Fruit fly (Drosophila melanogaster): ENCODE measurements around the gene CG15594.

CG15594 gene

DNA sequence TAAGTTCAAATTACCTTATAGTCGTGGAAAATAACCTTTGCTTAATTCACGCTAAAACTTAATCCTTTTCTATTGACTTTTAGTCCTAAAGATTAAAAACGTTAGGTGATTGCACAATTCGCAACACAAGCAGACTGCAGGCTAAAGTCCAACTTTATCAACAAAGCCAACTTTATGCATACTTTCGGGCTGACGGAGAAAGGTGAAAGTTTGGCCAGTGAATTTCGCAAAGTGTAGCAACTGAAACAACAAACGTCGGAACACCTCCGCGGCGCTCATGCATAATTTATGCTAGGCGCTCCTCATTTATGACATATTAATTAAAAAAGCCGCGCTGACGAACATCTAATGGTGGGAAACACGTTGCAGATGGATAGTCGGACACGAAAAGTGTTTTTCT lies 17.5 kb upstream of the CG15594 start:
- no peak for TF ChIP-seq pan (optimal IDR thresholded peaks at IDR 0.05)
- TF ChIP-seq usp (GFP tag; optimal IDR thresholded peaks at IDR 0.05): no peak
- TF ChIP-seq EcR (GFP tag; optimal IDR thresholded peaks at IDR 0.05): no peak
- TF ChIP-seq psq (optimal IDR thresholded peaks at IDR 0.05): no peak
- TF ChIP-seq Dll (optimal IDR thresholded peaks at IDR 0.05): no peak
- no peak for TF ChIP-seq CG8478 (optimal IDR thresholded peaks at IDR 0.05)

DNA sequence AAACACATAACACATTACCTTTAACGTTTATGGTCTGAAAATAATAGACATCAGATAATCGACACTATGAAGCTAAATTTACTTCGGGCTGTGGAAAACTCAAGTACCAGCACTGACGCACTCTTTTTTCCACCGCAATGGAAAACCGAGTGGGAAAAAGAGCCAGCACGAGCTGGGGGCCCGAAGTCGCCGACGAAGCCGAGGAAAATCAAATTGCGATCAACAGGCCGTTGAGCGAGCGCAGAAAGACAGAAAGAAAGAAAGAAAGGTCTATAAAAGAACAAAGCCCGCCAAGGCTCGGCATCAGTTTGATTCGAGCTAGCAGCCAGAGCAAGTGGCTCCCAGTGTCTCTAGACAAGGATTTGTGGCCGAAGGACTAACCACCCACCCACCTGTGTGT lies 9.3 kb upstream of the CG15594 start, which contains the start of gene Osi12:
Gene Osi12, plus strand, starts transcription at position 301 of the 400 bp plus-strand sequence.
- TF ChIP-seq Dll (optimal IDR thresholded peaks at IDR 0.05): no peak
- TF ChIP-seq CG8478 (optimal IDR thresholded peaks at IDR 0.05): no peak
- TF ChIP-seq psq (optimal IDR thresholded peaks at IDR 0.05): no peak
- TF ChIP-seq usp (GFP tag; optimal IDR thresholded peaks at IDR 0.05): no peak
- TF ChIP-seq pan (optimal IDR thresholded peaks at IDR 0.05): no peak
- TF ChIP-seq EcR (GFP tag; optimal IDR thresholded peaks at IDR 0.05): no peak

dm6 chr3R:6285100-6285499 lies 2.4 kb upstream of the CG15594 start, which contains the start of gene CG15597:
Gene CG15597 (minus strand): TSS chr3R:6285200.
- TF ChIP-seq Dll (optimal IDR thresholded peaks at IDR 0.05) (no peak), EcR (GFP tag; optimal IDR thresholded peaks at IDR 0.05) (no peak), usp (GFP tag; optimal IDR thresholded peaks at IDR 0.05) (no peak), CG8478 (optimal IDR thresholded peaks at IDR 0.05) (no peak), pan (optimal IDR thresholded peaks at IDR 0.05) (no peak), psq (optimal IDR thresholded peaks at IDR 0.05) (no peak)

- TF ChIP-seq psq (optimal IDR thresholded peaks at IDR 0.05): no peak
- no peak for TF ChIP-seq CG8478 (optimal IDR thresholded peaks at IDR 0.05)
- no peak for TF ChIP-seq usp (GFP tag; optimal IDR thresholded peaks at IDR 0.05)
- no peak for TF ChIP-seq pan (optimal IDR thresholded peaks at IDR 0.05)
- no peak for TF ChIP-seq Dll (optimal IDR thresholded peaks at IDR 0.05)
- TF ChIP-seq EcR (GFP tag; optimal IDR thresholded peaks at IDR 0.05): no peak
Observed at dm6 chr3R:6290289-6290688, 2.8 kb downstream of the CG15594 start.

dm6 chr3R:6291437-6291836 lies 3.9 kb downstream of the CG15594 start, which contains the start of gene Osi13:
Gene Osi13 (plus strand): TSS chr3R:6291737.
- TF ChIP-seq psq (optimal IDR thresholded peaks at IDR 0.05) (no peak), pan (optimal IDR thresholded peaks at IDR 0.05) (no peak), usp (GFP tag; optimal IDR thresholded peaks at IDR 0.05) (no peak), CG8478 (optimal IDR thresholded peaks at IDR 0.05) (no peak), EcR (GFP tag; optimal IDR thresholded peaks at IDR 0.05) (no peak), Dll (optimal IDR thresholded peaks at IDR 0.05) (no peak)

- TF ChIP-seq EcR (GFP tag; optimal IDR thresholded peaks at IDR 0.05): no peak
- no peak for TF ChIP-seq psq (optimal IDR thresholded peaks at IDR 0.05)
Observed at dm6 chr3R:6294046-6294445, 6.5 kb downstream of the CG15594 start.

dm6 chr3R:6297164-6297563 lies 9.6 kb downstream of the CG15594 start:
- TF ChIP-seq EcR (GFP tag; optimal IDR thresholded peaks at IDR 0.05) (no peak), Dll (optimal IDR thresholded peaks at IDR 0.05) (no peak), pan (optimal IDR thresholded peaks at IDR 0.05) (no peak), usp (GFP tag; optimal IDR thresholded peaks at IDR 0.05) (no peak), CG8478 (optimal IDR thresholded peaks at IDR 0.05) (no peak), psq (optimal IDR thresholded peaks at IDR 0.05) (no peak)

DNA sequence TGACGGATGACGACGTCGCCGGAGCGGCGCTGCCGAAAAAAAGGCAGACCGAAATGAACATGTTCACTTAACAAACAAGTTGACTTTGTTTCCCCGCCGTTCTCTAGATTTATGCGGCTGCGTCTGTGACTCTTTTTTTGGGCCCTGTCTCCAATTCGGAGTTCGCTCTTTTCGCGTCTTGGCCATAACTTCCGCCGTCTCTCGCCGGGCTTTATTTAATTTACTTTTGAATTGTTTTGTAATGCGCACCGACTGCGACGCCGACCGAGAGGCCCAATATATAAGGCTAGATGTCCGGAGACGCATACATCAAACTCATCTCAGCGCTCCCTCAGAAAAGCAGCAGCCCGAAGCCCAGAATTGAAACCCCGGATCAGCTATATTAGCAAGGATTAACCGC lies 11.3 kb downstream of the CG15594 start, which contains the start of gene Osi14:
Gene Osi14, plus strand, starts transcription at position 301 of the 400 bp plus-strand sequence.
- TF ChIP-seq usp (GFP tag; optimal IDR thresholded peaks at IDR 0.05): no peak

DNA sequence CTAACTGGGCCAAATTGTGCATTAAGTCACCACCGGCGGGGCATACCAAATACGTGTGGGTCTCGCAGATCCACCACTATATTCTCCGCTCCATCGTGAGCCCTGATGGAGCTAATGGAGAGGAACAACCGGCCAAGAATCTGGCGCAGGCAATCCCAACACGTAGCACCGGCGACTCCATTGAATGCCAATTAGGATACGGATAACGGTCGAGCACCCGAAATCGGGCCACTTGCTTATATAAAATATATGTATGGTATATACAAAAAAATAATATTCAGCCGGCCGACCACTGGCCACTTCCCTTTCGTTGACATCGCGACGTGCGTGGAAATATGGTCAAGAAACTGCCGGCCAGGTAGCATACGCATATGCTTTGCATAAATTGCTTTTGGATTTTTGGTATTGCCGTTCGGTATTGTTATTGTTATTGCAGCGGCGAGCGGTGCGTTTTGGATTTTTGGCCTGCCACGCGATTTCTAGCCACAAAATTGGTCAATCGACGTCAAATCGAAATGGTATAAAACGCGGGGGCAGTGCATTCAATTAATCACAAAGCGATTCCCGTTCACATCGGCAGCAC lies 13.8 kb downstream of the CG15594 start, which contains the start of gene Osi15:
Gene Osi15, plus strand, starts transcription at position 548 of the 583 bp plus-strand sequence.
- TF ChIP-seq usp (GFP tag; optimal IDR thresholded peaks at IDR 0.05) (no peak), pan (optimal IDR thresholded peaks at IDR 0.05) (no peak), Dll (optimal IDR thresholded peaks at IDR 0.05) (no peak), psq (optimal IDR thresholded peaks at IDR 0.05) (no peak)

dm6 chr3R:6303738-6304137 lies 16.2 kb downstream of the CG15594 start, which contains the start of gene CG46396:
Gene CG46396 (plus strand): TSS chr3R:6304038.
- TF ChIP-seq psq (optimal IDR thresholded peaks at IDR 0.05) (no peak), usp (GFP tag; optimal IDR thresholded peaks at IDR 0.05) (no peak), EcR (GFP tag; optimal IDR thresholded peaks at IDR 0.05) (no peak)

DNA sequence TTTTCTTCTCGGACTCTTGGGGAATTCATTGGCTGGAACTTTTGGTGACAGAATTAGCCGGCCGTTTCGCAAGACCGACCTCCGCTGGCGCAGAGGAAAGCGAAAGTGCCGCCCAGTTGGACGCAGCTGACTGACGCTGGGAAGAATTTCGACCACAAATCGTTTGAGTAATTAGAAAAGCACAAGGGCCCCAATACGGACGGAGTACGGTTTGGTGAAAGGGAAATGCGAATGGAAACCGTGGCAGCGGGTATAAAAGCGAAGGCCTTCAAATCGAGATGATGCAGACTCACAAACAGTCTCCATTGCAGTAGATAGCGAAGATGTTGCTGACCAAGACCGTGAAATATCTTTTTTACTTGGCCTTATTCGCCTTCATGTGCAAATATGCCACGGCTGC lies 17.4 kb downstream of the CG15594 start, which contains the start of gene Osi16:
Gene Osi16, plus strand, starts transcription at position 301 of the 400 bp plus-strand sequence.
- TF ChIP-seq usp (GFP tag; optimal IDR thresholded peaks at IDR 0.05) (no peak), CG8478 (optimal IDR thresholded peaks at IDR 0.05) (no peak), Dll (optimal IDR thresholded peaks at IDR 0.05) (no peak), pan (optimal IDR thresholded peaks at IDR 0.05) (no peak), psq (optimal IDR thresholded peaks at IDR 0.05) (no peak), EcR (GFP tag; optimal IDR thresholded peaks at IDR 0.05) (no peak)

dm6 chr3R:6306584-6306983 lies 19.1 kb downstream of the CG15594 start, which contains the start of gene CG46026:
Gene CG46026 (plus strand): TSS chr3R:6306884.
- TF ChIP-seq CG8478 (optimal IDR thresholded peaks at IDR 0.05) (no peak), psq (optimal IDR thresholded peaks at IDR 0.05) (no peak)

- no peak for TF ChIP-seq EcR (GFP tag; optimal IDR thresholded peaks at IDR 0.05)
- no peak for TF ChIP-seq psq (optimal IDR thresholded peaks at IDR 0.05)
- no peak for TF ChIP-seq usp (GFP tag; optimal IDR thresholded peaks at IDR 0.05)
- TF ChIP-seq pan (optimal IDR thresholded peaks at IDR 0.05): no peak
- no peak for TF ChIP-seq CG8478 (optimal IDR thresholded peaks at IDR 0.05)
- TF ChIP-seq Dll (optimal IDR thresholded peaks at IDR 0.05): no peak
Observed at dm6 chr3R:6309676-6310075, 22.1 kb downstream of the CG15594 start, which contains the start of gene CG31560. Gene CG31560 (plus strand): TSS chr3R:6309976.
